Fruit fly (Drosophila melanogaster): ENCODE data around the gene CG32483.
A peak's percentile ranks its signal among the peaks of the same experiment; 100 is the strongest.

Gene CG32483

dm6 chr3L:681793-682369 is 8.0 kb downstream of the CG32483 start:
- TF ChIP-seq noc (tag; optimal IDR thresholded peaks at IDR 0.05), result no peak

DNA sequence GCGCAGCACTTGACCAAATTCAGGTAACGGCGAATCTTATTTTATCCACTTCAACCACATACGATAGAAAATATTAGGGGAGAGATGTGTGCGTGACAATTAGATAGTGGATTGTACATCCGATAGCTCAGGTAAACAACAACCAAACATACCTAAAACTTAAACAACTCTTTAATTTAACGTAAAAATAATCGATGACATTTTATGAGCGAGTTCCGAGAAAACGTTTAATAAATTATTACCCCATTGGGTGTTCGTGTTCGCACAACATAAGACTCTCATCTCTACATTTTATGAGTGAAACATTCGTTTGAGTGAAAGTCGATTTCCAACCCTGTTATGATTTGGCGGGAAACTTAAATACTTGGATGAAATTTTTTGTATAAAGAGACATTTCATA is 9.6 kb downstream of the CG32483 start, which contains the start of gene CG17129:
Gene CG17129 (minus strand): TSS at position 69 of the 400 bp plus-strand sequence.
- peak; percentile 72 for TF ChIP-seq noc (tag; optimal IDR thresholded peaks at IDR 0.05)

DNA sequence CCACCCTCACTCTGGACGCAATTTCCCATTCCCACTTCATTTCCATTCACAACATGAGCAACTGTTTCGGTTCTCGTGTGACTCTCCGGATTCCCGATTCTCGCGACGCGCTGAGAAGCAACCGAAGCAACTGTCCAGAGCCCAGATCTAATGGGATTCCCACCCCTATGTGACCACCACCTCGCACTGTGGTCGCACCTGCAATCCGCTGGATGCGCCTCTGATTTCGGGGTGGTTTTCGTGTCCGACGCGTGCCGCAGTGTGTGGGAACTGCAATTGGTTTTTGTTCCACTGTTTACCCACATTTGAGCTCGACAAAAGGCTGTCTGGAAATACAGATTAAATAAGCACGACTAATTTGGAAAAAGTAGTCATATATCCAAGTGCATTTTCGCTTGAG is 14.0 kb downstream of the CG32483 start:
- no peak for TF ChIP-seq noc (tag; optimal IDR thresholded peaks at IDR 0.05)

- TF ChIP-seq noc (tag; optimal IDR thresholded peaks at IDR 0.05), result no peak
Observed at dm6 chr3L:673324-673723, 16.6 kb downstream of the CG32483 start.

DNA sequence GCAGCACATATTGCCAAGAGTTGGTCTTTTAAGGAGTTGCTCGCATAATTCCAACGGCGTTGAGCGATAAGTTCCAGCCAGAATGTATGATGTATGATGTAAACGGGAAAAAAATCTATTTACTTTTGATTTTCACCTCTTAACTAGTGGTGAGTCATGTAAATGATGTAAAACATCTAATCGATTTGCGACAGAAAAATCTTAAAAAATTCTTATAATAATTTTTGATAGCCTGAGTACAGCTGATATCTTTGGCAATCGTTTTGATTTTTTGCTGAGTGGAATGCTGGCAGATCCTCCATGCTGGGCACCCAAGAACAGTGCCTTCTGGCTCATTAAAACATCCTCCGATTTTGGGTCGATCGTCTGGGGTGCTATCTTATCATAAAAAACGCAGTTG is 23.3 kb downstream of the CG32483 start:
- no peak for TF ChIP-seq noc (tag; optimal IDR thresholded peaks at IDR 0.05)

- TF ChIP-seq noc (tag; optimal IDR thresholded peaks at IDR 0.05), result no peak
Observed at dm6 chr3L:663880-664279, 26.0 kb downstream of the CG32483 start.

- TF ChIP-seq noc (tag; optimal IDR thresholded peaks at IDR 0.05), result no peak
Observed at dm6 chr3L:660314-661075, 29.4 kb downstream of the CG32483 start.

dm6 chr3L:658279-658678 is 31.6 kb downstream of the CG32483 start:
- TF ChIP-seq noc (tag; optimal IDR thresholded peaks at IDR 0.05), result no peak

- TF ChIP-seq noc (tag; optimal IDR thresholded peaks at IDR 0.05), result peak; percentile 92
Observed at dm6 chr3L:654019-654418, 35.9 kb downstream of the CG32483 start, which contains the start of the genes MED30 and Rev1. Gene MED30, minus strand, starts transcription at chr3L:654089. Gene Rev1, plus strand, starts transcription at chr3L:654363.

DNA sequence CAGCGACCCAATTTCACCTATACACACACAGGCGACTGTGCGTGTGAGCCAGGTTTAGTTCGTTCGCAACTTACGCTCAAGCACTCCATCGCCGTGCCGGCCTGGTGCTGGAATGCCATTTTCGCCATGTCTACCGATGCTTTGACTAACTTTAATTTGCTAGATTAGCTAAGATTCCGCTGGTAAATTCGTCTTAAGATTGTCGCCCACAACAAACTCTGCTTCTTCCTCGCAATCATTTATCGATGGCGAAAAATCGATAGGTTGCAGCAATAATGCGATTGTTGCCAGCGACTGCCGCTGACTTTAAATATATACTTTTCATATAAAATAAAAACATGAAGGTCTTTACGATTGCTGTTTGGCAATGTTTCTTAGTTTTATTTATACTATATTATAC is 37.2 kb downstream of the CG32483 start, which contains the start of gene CG3402:
Gene CG3402 (minus strand): TSS at position 245 of the 400 bp plus-strand sequence.
- no peak for TF ChIP-seq noc (tag; optimal IDR thresholded peaks at IDR 0.05)

- no peak for TF ChIP-seq noc (tag; optimal IDR thresholded peaks at IDR 0.05)
Observed at dm6 chr3L:649025-649769, 40.7 kb downstream of the CG32483 start.

dm6 chr3L:648155-649024 is 41.5 kb downstream of the CG32483 start, which contains the start of gene Gale:
Gene Gale, plus strand, starts transcription at chr3L:648555.
- peak; percentile 42 for TF ChIP-seq noc (tag; optimal IDR thresholded peaks at IDR 0.05)

DNA sequence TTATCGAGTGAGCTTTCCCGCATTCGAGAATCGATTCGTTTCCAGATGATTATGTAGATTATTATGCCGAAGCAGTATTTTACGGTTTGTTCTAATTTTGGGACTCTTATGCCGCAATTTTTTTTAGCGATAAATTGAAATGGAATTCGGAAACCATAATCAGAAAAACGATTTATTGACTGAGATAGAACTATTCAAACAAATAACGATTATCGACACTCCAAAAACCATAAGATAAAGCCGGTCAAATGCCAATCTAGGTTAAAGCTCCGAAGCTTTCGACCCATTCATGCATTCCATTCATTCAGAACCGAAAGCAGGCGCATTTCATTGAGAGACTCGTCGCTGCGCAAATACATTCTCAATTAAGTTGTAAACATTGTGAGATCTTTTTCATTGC is 42.4 kb downstream of the CG32483 start:
- TF ChIP-seq noc (tag; optimal IDR thresholded peaks at IDR 0.05), result no peak

- TF ChIP-seq noc (tag; optimal IDR thresholded peaks at IDR 0.05), result no peak
Observed at dm6 chr3L:645426-646036, 44.4 kb downstream of the CG32483 start.

dm6 chr3L:644111-644718 is 45.7 kb downstream of the CG32483 start:
- TF ChIP-seq noc (tag; optimal IDR thresholded peaks at IDR 0.05), result peak; percentile 57

Data from whole organism, larva.